Fruit fly (Drosophila melanogaster) whole organism, prepupa: Measurements from ENCODE around the gene CG13295.

Experiments
- Blimp-1 ChIP-seq: fragments of 200-800 bp; sonication (Bioruptor generic); optimal IDR thresholded peaks from 3 replicates; lab custom pipeline; 2017; ENCODE audit warnings: missing biosample characterization, missing genetic modification characterization, mild to moderate bottlenecking, moderate library complexity, missing genetic modification reagents
- CG10669 ChIP-seq: fragments of 200-800 bp; sonication (Bioruptor generic); optimal IDR thresholded peaks from 3 replicates; lab custom pipeline; 2018; ENCODE audit warnings: missing biosample characterization, mild to moderate bottlenecking, missing genetic modification characterization, moderate library complexity
- CG11294 ChIP-seq: fragments of 200-800 bp; sonication (Bioruptor generic); IDR thresholded peaks from 2 replicates; pipeline ENCODE4 v1.3.6; 2022; ENCODE audit warnings: missing biosample characterization, missing genetic modification characterization
- CG11902 ChIP-seq: fragments of 200-800 bp; sonication (Bioruptor generic); optimal IDR thresholded peaks from 3 replicates; lab custom pipeline; 2016; ENCODE audit warnings: missing biosample characterization, missing genetic modification characterization
- CG15336 ChIP-seq: fragments of 200-800 bp; sonication (Bioruptor generic); IDR thresholded peaks from 2 replicates; pipeline ENCODE4 v1.3.6; 2022; ENCODE audit warnings: missing biosample characterization, missing genetic modification characterization
- CG16779 ChIP-seq: fragments of 200-800 bp; sonication (Bioruptor generic); optimal IDR thresholded peaks from 3 replicates; lab custom pipeline; 2017; ENCODE audit warnings: missing biosample characterization, mild to moderate bottlenecking, missing genetic modification characterization
- CG6163 ChIP-seq: fragments of 200-800 bp; sonication (Bioruptor generic); IDR thresholded peaks from 3 replicates; pipeline ENCODE4 v1.3.6; 2022; ENCODE audit warnings: missing biosample characterization, missing genetic modification characterization
- CG6276 ChIP-seq: fragments of 200-800 bp; sonication (Bioruptor generic); optimal IDR thresholded peaks from 2 replicates; lab custom pipeline; 2017; ENCODE audit warnings: missing biosample characterization, mild to moderate bottlenecking, missing genetic modification characterization
- CG6854 ChIP-seq: fragments of 200-800 bp; sonication (Bioruptor generic); optimal IDR thresholded peaks from 2 replicates; lab custom pipeline; 2017; ENCODE audit warnings: missing biosample characterization, mild to moderate bottlenecking, missing genetic modification characterization
- CG8119 ChIP-seq: fragments of 200-800 bp; sonication (Bioruptor generic); IDR thresholded peaks from 3 replicates; pipeline ENCODE4 v1.3.6; 2022; ENCODE audit warnings: missing biosample characterization, missing genetic modification characterization
- CG9139 ChIP-seq: fragments of 200-800 bp; sonication (Bioruptor generic); optimal IDR thresholded peaks from 3 replicates; lab custom pipeline; 2017; ENCODE audit warnings: missing biosample characterization, mild to moderate bottlenecking, missing genetic modification characterization
- Eip78C ChIP-seq: fragments of 200-800 bp; sonication (Bioruptor generic); peaks from one replicate; lab custom pipeline; 2016; ENCODE audit warnings: missing biosample characterization, missing genetic modification characterization
- Ets21C ChIP-seq: fragments of 200-800 bp; sonication (Bioruptor generic); optimal IDR thresholded peaks from 3 replicates; lab custom pipeline; 2016; ENCODE audit warnings: missing biosample characterization, missing genetic modification characterization
- Ets96B ChIP-seq: fragments of 200-800 bp; optimal IDR thresholded peaks from 2 replicates; lab custom pipeline; 2019; ENCODE audit warnings: missing biosample characterization, mild to moderate bottlenecking, missing genetic modification characterization, moderate library complexity
- Met ChIP-seq: fragments of 200-800 bp; sonication (Bioruptor generic); optimal IDR thresholded peaks from 3 replicates; lab custom pipeline; 2016; ENCODE audit warnings: missing biosample characterization, missing genetic modification characterization
- Smox ChIP-seq: fragments of 200-800 bp; sonication (Bioruptor generic); optimal IDR thresholded peaks from 3 replicates; lab custom pipeline; 2016; ENCODE audit warnings: missing biosample characterization, missing genetic modification characterization
- achi ChIP-seq: fragments of 200-800 bp; sonication (Bioruptor generic); optimal IDR thresholded peaks from 3 replicates; lab custom pipeline; 2016; ENCODE audit warnings: missing biosample characterization, missing genetic modification characterization
- acj6 ChIP-seq: fragments of 200-800 bp; sonication (Bioruptor generic); optimal IDR thresholded peaks from 3 replicates; lab custom pipeline; 2016; ENCODE audit warnings: missing biosample characterization, missing genetic modification characterization
- dac ChIP-seq: fragments of 200-800 bp; sonication (Bioruptor generic); optimal IDR thresholded peaks from 2 replicates; lab custom pipeline; 2017; ENCODE audit warnings: missing biosample characterization, mild to moderate bottlenecking, missing genetic modification characterization
- esn ChIP-seq: fragments of 200-800 bp; sonication (Bioruptor generic); optimal IDR thresholded peaks from 2 replicates; lab custom pipeline; 2016; ENCODE audit warnings: missing biosample characterization, mild to moderate bottlenecking, missing genetic modification characterization, moderate library complexity
- fkh ChIP-seq: fragments of 200-800 bp; sonication (Bioruptor generic); optimal IDR thresholded peaks from 3 replicates; lab custom pipeline; 2017; ENCODE audit warnings: missing biosample characterization, mild to moderate bottlenecking, missing genetic modification characterization, moderate library complexity
- net ChIP-seq: fragments of 200-800 bp; sonication (Bioruptor generic); optimal IDR thresholded peaks from 3 replicates; lab custom pipeline; 2016; ENCODE audit warnings: missing biosample characterization, missing genetic modification characterization
- ss ChIP-seq, 2 experiments: fragments of 200-800 bp; sonication (Bioruptor generic); optimal IDR thresholded peaks; 2 replicates in 1 of 2; 3 replicates in 1 of 2; lab custom pipeline; 2017 to 2018; ENCODE audit warnings: mild to moderate bottlenecking in 2 of 2, missing biosample characterization in 2 of 2, missing genetic modification characterization in 2 of 2, moderate library complexity in 1 of 2
- svp ChIP-seq: fragments of 200-800 bp; sonication (Bioruptor generic); peaks from one replicate; lab custom pipeline; 2016; ENCODE audit warnings: missing biosample characterization, missing genetic modification characterization
- topi ChIP-seq: fragments of 200-800 bp; sonication (Bioruptor generic); optimal IDR thresholded peaks from 3 replicates; lab custom pipeline; 2016; ENCODE audit warnings: missing biosample characterization, missing genetic modification characterization
- vri ChIP-seq: fragments of 200-800 bp; sonication (Bioruptor generic); optimal IDR thresholded peaks from 3 replicates; lab custom pipeline; 2016; ENCODE audit warnings: missing biosample characterization, mild to moderate bottlenecking, missing genetic modification characterization

The CG13295 gene

DNA sequence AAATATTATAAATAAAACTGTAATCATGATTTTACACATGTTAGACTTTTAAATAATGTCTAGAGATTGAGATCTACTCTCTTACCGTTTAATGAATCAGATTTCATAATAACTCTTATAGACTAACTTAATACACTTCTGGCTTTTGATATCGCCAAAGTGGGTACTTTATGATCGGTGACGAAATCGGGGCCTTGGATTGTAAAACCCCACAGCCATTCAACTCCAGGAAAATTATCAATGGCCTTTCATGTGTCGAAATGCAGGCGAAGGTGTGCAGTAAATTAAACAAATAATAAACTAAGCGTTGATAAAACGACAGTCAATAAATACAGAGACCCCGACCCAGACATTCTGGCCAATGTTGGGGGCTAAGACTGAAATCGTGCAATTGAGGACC, 38.9 kb downstream of the CG13295 start:
- no peak for TF ChIP-seq Blimp-1 (GFP tag; lab: Kevin White, UChicago)
- peak; percentile 78 for TF ChIP-seq vri (GFP tag; lab: Kevin White, UChicago)

dm6 chr3L:6034916-6035315, 40.1 kb downstream of the CG13295 start, which contains the start of gene yip7:
Gene yip7 (plus strand): TSS chr3L:6035216.
- TF ChIP-seq CG16779 (tag; lab: Kevin White, UChicago) (no peak), CG6163 (GFP tag; lab: Robert Waterston, UW) (no peak), CG8119 (GFP tag; lab: Robert Waterston, UW) (no peak), CG10669 (no peak), Blimp-1 (GFP tag; lab: Kevin White, UChicago) (no peak), svp (GFP tag; lab: Kevin White, UChicago) (no peak)

DNA sequence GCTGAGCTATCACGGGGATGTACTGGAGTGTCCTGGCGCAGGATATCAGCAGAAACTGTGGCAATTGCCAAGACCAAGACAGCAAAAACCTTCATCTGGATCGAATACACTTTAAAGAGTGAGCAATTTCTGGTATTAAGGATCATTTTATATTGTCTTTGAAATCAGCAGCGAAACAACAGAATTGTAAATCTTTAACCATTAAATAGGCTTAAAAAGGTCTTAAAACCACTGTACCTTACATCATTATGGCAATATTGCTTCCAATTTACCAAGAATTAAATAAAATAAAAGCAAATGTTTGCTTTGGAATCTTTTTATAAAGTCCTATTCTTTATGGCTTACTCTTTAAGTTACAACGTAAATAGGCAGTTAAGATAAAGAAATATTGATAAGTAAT, 40.5 kb downstream of the CG13295 start, which contains the start of gene CG10477:
TSS of gene CG10477 (minus strand) at position 101 of the 400 bp plus-strand sequence.
- TF ChIP-seq CG11902 (GFP tag; lab: Kevin White, UChicago) (no peak), Ets21C (no peak), topi (GFP tag; lab: Kevin White, UChicago) (no peak), ss (GFP tag; optimal IDR thresholded peaks at IDR 0.05; lab: Kevin White, UChicago) (no peak), CG6854 (GFP tag; lab: Kevin White, UChicago) (no peak), fkh (GFP tag; lab: Kevin White, UChicago) (no peak), Smox (GFP tag; lab: Kevin White, UChicago) (no peak)

DNA sequence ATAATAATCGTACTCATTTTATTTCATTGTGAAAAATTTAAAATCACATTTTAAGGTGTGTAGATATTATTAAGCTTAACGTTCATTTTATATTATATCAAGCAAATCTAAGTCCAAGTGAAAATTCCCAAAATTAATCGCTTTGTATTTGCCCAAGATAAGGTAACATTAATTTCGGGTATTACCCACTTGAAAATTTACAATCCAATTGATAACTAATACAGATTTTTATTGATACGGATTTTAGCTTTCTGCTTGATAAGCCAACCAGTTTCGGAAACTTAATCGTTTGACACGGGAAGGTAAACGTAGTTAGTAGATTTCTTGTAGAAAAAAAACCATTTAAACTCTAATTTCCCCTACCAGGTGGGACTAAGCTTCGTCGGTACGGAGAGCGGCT, 42.0 kb downstream of the CG13295 start:
- TF ChIP-seq esn (GFP tag; lab: Kevin White, UChicago) (no peak), dac (GFP tag; lab: Kevin White, UChicago) (no peak), CG6276 (GFP tag; lab: Kevin White, UChicago) (no peak), CG11294 (no peak), Ets96B (tag; lab: Kevin White, UChicago) (no peak), acj6 (GFP tag; lab: Kevin White, UChicago) (no peak), Smox (GFP tag; lab: Kevin White, UChicago) (no peak), CG9139 (GFP tag; lab: Kevin White, UChicago) (no peak), CG8119 (GFP tag; lab: Robert Waterston, UW) (no peak), Met (GFP tag; lab: Kevin White, UChicago) (no peak), Eip78C (GFP tag; lab: Kevin White, UChicago) (no peak), net (GFP tag; lab: Kevin White, UChicago) (no peak), CG15336 (GFP tag; lab: Robert Waterston, UW) (no peak), achi (no peak)
